Fruit fly (Drosophila melanogaster): ENCODE results near the gene CG7382.

The CG7382 gene

DNA sequence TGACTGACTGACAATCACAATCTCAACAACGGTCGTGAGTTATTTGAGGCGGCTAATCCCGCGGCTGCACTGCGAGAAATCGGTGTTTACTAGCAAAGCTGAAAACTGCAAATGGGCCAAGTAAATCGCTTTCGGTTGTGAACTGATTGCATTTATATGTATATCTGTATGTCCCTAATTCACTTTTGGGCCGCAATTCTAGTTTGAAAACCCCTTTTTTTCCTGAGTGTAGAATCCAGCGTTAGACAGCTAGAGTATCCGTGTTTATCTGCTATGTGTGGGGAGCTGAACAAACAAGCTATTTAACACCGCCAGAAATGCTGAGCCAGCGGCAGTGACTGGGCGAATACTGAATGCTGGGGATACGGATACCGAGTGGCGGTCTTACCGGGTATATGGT is 43.0 kb downstream of the CG7382 start (continued):
- TF ChIP-seq fd64A (GFP tag; optimal IDR thresholded peaks at IDR 0.05) (peak; percentile 61), knrl (GFP tag; IDR thresholded peaks at IDR 0.05; ENCODE audit: partially characterized antibody) (no peak), insv (GFP tag; optimal IDR thresholded peaks at IDR 0.05) (no peak), Rx (GFP tag; IDR thresholded peaks at IDR 0.05) (peak; percentile 86), CG7372 (GFP tag; IDR thresholded peaks at IDR 0.05) (peak; percentile 68; the same call in 1 of the 2 replicates), stc (GFP tag; IDR thresholded peaks at IDR 0.05) (peak; percentile 75), vfl (GFP tag; optimal IDR thresholded peaks at IDR 0.05) (peak; percentile 68), Hmr (GFP tag; optimal IDR thresholded peaks at IDR 0.05) (peak; percentile 63), Side (GFP tag; optimal IDR thresholded peaks at IDR 0.05) (peak; percentile 93), MTF-1 (GFP tag; optimal IDR thresholded peaks at IDR 0.05; ENCODE audit: borderline replicate concordance) (peak; percentile 31), CG16813 (GFP tag; IDR thresholded peaks at IDR 0.05; ENCODE audit: partially characterized antibody) (no peak), ind (GFP tag; optimal IDR thresholded peaks at IDR 0.05) (peak; percentile 63), CG15601 (tag; optimal IDR thresholded peaks at IDR 0.05) (peak; percentile 75), sqz (GFP tag; optimal IDR thresholded peaks at IDR 0.05) (peak; percentile 44), CG11695 (GFP tag; IDR thresholded peaks at IDR 0.05) (peak; percentile 74), H2.0 (GFP tag; IDR thresholded peaks at IDR 0.05) (peak; percentile 68), kni (GFP tag; optimal IDR thresholded peaks at IDR 0.05) (peak; percentile 18), Myb (GFP tag; optimal IDR thresholded peaks at IDR 0.05) (peak; percentile 73), Chrac-16 (GFP tag; optimal IDR thresholded peaks at IDR 0.05) (peak; percentile 90), Ada2b (GFP tag; IDR thresholded peaks at IDR 0.05) (peak; percentile 79), Ets97D (GFP tag; optimal IDR thresholded peaks at IDR 0.05) (peak; percentile 22), kah (GFP tag; optimal IDR thresholded peaks at IDR 0.05) (no peak), CG16779 (GFP tag; IDR thresholded peaks at IDR 0.05) (no peak), sens-2 (GFP tag; IDR thresholded peaks at IDR 0.05) (peak; percentile 92), CG2116 (GFP tag; optimal IDR thresholded peaks at IDR 0.05) (peak; percentile 34), CG7357 (GFP tag; IDR thresholded peaks at IDR 0.05) (peak; percentile 71; the same call in 2 of the 3 replicates), nau (GFP tag; optimal IDR thresholded peaks at IDR 0.05) (peak; percentile 39), CG8765 (GFP tag; IDR thresholded peaks at IDR 0.05) (peak; percentile 88), ro (GFP tag; IDR thresholded peaks at IDR 0.05) (peak; percentile 68; the same call in 1 of the 2 replicates), CG8359 (GFP tag; optimal IDR thresholded peaks at IDR 0.05; ENCODE audit: borderline replicate concordance) (peak; percentile 41), slou (GFP tag; optimal IDR thresholded peaks at IDR 0.05) (no peak), CG3163 (GFP tag; optimal IDR thresholded peaks at IDR 0.05) (peak; percentile 67), lola (GFP tag; optimal IDR thresholded peaks at IDR 0.05) (peak in 1 of 3 experiments; percentile 92), trh (GFP tag; optimal IDR thresholded peaks at IDR 0.05) (peak; percentile 46), Usf (GFP tag; optimal IDR thresholded peaks at IDR 0.05) (peak; percentile 72), tin (GFP tag; optimal IDR thresholded peaks at IDR 0.05) (peak; percentile 89), CG2129 (GFP tag; IDR thresholded peaks at IDR 0.05; ENCODE audit: partially characterized antibody) (no peak), Hr78 (GFP tag; optimal IDR thresholded peaks at IDR 0.05) (peak in 1 of 2 experiments; percentile 41), tll (GFP tag; optimal IDR thresholded peaks at IDR 0.05) (no peak), Dll (GFP tag; IDR thresholded peaks at IDR 0.05; ENCODE audit: partially characterized antibody) (no peak), grau (tag; optimal IDR thresholded peaks at IDR 0.05) (peak; percentile 71), her (GFP tag; optimal IDR thresholded peaks at IDR 0.05) (peak; percentile 81), tx (GFP tag; optimal IDR thresholded peaks at IDR 0.05) (peak; percentile 82), Fer1 (GFP tag; optimal IDR thresholded peaks at IDR 0.05) (no peak), CG4730 (GFP tag; IDR thresholded peaks at IDR 0.05) (peak; percentile 71), CG4424 (GFP tag; optimal IDR thresholded peaks at IDR 0.05) (peak; percentile 80), mam (GFP tag; optimal IDR thresholded peaks at IDR 0.05) (peak; percentile 85), eyg (GFP tag; optimal IDR thresholded peaks at IDR 0.05) (peak; percentile 66), CG5245 (GFP tag; optimal IDR thresholded peaks at IDR 0.05) (peak; percentile 73), CG18476 (GFP tag; optimal IDR thresholded peaks at IDR 0.05) (peak; percentile 15)

All from whole organism, embryonic.